Fruit fly (Drosophila melanogaster) whole organism, pupa: Measurements from ENCODE around the gene CG17065.
"Not testable (repeated sequence)": the region's sequence is repeated elsewhere in the genome, so short reads cannot be mapped to it uniquely, and the experiment has no call there.

Experiments used
- CG10348 ChIP-seq: fragments of 200-800 bp; sonication (Bioruptor generic); IDR thresholded peaks from 2 replicates; pipeline ENCODE4 v1.3.6; 2022; ENCODE audit warnings: missing biosample characterization, missing genetic modification characterization
- CG12605 ChIP-seq: fragments of 200-800 bp; sonication (Bioruptor generic); IDR thresholded peaks from 2 replicates; pipeline ENCODE4 v1.3.6; 2022; ENCODE audit warnings: missing biosample characterization, missing genetic modification characterization
- CG13204 ChIP-seq: fragments of 200-800 bp; sonication (Bioruptor generic); optimal IDR thresholded peaks from 2 replicates; lab custom pipeline; 2018; ENCODE audit warnings: missing biosample characterization, mild to moderate bottlenecking, missing genetic modification characterization, moderate library complexity
- CG14655 ChIP-seq: fragments of 200-800 bp; sonication (Bioruptor generic); optimal IDR thresholded peaks from 3 replicates; lab custom pipeline; 2017; ENCODE audit warnings: mild to moderate bottlenecking, missing biosample characterization, missing genetic modification reagents, missing genetic modification characterization
- CG15710 ChIP-seq: fragments of 200-800 bp; sonication (Bioruptor generic); optimal IDR thresholded peaks from 2 replicates; lab custom pipeline; 2018; ENCODE audit warnings: missing biosample characterization, mild to moderate bottlenecking, missing genetic modification characterization, moderate library complexity
- CG17806 ChIP-seq: fragments of 200-800 bp; sonication (Bioruptor generic); optimal IDR thresholded peaks from 2 replicates; lab custom pipeline; 2018; ENCODE audit warnings: missing biosample characterization, mild to moderate bottlenecking, missing genetic modification characterization, moderate library complexity
- CG32121 ChIP-seq: fragments of 200-800 bp; sonication (Bioruptor generic); IDR thresholded peaks from 2 replicates; pipeline ENCODE4 v1.3.6; 2022; ENCODE audit warnings: missing biosample characterization, missing genetic modification characterization
- CG34367 ChIP-seq: fragments of 200-800 bp; sonication (Bioruptor generic); optimal IDR thresholded peaks from 2 replicates; lab custom pipeline; 2018; ENCODE audit warnings: missing biosample characterization, mild to moderate bottlenecking, missing genetic modification characterization
- CG4496 ChIP-seq: fragments of 200-800 bp; sonication (Bioruptor generic); IDR thresholded peaks from 3 replicates; pipeline ENCODE4 v1.3.6; 2022; ENCODE audit warnings: missing biosample characterization, missing genetic modification characterization
- CG8159 ChIP-seq: fragments of 200-800 bp; sonication (Bioruptor generic); optimal IDR thresholded peaks from 3 replicates; lab custom pipeline; 2018; ENCODE audit warnings: missing biosample characterization, mild to moderate bottlenecking, missing genetic modification characterization, moderate library complexity
- CG8301 ChIP-seq: fragments of 200-800 bp; sonication (Bioruptor generic); optimal IDR thresholded peaks from 2 replicates; lab custom pipeline; 2018; ENCODE audit warnings: missing biosample characterization, mild to moderate bottlenecking, missing genetic modification characterization
- CG9948 ChIP-seq: fragments of 200-800 bp; sonication (Bioruptor generic); optimal IDR thresholded peaks from 2 replicates; lab custom pipeline; 2018; ENCODE audit warnings: missing biosample characterization, mild to moderate bottlenecking, missing genetic modification characterization, moderate library complexity
- D1 ChIP-seq: fragments of 200-800 bp; sonication (Bioruptor generic); optimal IDR thresholded peaks from 2 replicates; lab custom pipeline; 2018; ENCODE audit warnings: missing biosample characterization, mild to moderate bottlenecking, missing genetic modification characterization, moderate library complexity
- EcR ChIP-seq: fragments of 200-800 bp; sonication (Bioruptor generic); optimal IDR thresholded peaks from 3 replicates; lab custom pipeline; 2019; ENCODE audit warnings: missing biosample characterization, missing genetic modification characterization, mild to moderate bottlenecking, moderate library complexity, missing genetic modification reagents
- Ets98B ChIP-seq: fragments of 200-800 bp; sonication (Bioruptor generic); IDR thresholded peaks from 2 replicates; pipeline ENCODE4 v1.3.6; 2022; ENCODE audit warnings: missing biosample characterization, missing genetic modification characterization
- Pif1A ChIP-seq: fragments of 200-800 bp; sonication (Bioruptor generic); optimal IDR thresholded peaks from 3 replicates; lab custom pipeline; 2016; ENCODE audit warnings: missing biosample characterization, missing genetic modification characterization
- Pif1B ChIP-seq: fragments of 200-800 bp; sonication (Bioruptor generic); optimal IDR thresholded peaks from 3 replicates; lab custom pipeline; 2016; ENCODE audit warnings: missing biosample characterization, missing genetic modification characterization
- Snoo ChIP-seq: fragments of 200-800 bp; sonication (Bioruptor generic); optimal IDR thresholded peaks from 3 replicates; lab custom pipeline; 2017; ENCODE audit warnings: missing biosample characterization, mild to moderate bottlenecking, missing genetic modification characterization, inconsistent platforms
- fd96Ca ChIP-seq: fragments of 200-800 bp; sonication (Bioruptor generic); IDR thresholded peaks from 3 replicates; pipeline ENCODE4 v1.3.6; 2022; ENCODE audit warnings: missing biosample characterization, missing genetic modification characterization
- gl ChIP-seq: fragments of 200-800 bp; sonication (Bioruptor generic); optimal IDR thresholded peaks from 2 replicates; lab custom pipeline; 2018; ENCODE audit warnings: missing biosample characterization, mild to moderate bottlenecking, missing genetic modification characterization
- rn ChIP-seq: fragments of 200-800 bp; sonication (Bioruptor generic); IDR thresholded peaks from 2 replicates; pipeline ENCODE4 v1.3.6; 2022; ENCODE audit warnings: missing biosample characterization, missing genetic modification characterization

CG17065 gene

DNA sequence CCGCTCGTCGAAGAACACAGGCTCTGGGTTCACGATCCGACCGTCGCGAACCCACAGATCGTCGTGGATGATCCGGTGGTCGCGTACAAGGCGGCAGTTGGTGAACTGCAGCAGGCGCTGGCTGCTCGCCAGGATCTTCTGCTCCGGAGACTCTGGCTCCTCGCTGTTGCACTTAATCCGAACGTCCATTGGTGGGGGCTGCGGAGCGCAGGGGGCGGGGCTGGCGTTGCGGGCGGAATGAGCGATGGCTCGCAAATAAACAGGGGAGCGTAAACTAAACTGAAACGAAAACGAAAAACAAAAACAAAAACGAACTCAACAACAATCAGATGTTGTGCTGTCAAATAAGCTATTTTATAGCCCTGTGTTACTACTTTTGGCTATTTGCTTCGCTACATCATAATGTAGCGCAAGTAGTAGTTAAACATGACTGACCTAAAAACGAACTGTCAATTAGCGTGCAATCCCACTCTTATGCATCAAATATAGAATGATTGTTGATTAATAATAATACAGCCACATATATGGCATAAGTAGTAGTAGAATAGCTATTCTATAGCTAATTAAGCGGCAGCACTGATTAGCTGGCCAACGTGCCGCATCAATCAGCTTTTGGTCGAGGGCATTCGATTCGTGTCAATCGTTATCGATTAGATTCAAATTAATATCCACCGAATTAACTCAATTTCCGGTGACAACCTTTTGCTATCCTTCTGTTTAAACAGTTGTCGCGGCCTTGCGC lies at the start of gene CG17065:
Gene CG17065 (minus strand): TSS at position 351 of the 742 bp plus-strand sequence.
- TF ChIP-seq Pif1A (GFP tag; lab: Kevin White, UChicago) (no peak), rn (no peak), CG34367 (tag; lab: Kevin White, UChicago) (peak; percentile 2), CG10348 (no peak), Ets98B (GFP tag; lab: Robert Waterston, UW) (no peak), gl (no peak), Pif1B (no peak), EcR (no peak), CG32121 (GFP tag; lab: Robert Waterston, UW) (no peak), CG13204 (no peak), Snoo (tag; lab: Kevin White, UChicago) (no peak), CG4496 (GFP tag; lab: Robert Waterston, UW) (0 out of 3 replicates have a peak, but pooled peaks have one; percentile 39), CG15710 (tag; lab: Kevin White, UChicago) (peak; percentile 20), CG17806 (tag; lab: Kevin White, UChicago) (no peak), CG8301 (tag; lab: Kevin White, UChicago) (no peak), CG8159 (peak; percentile 15), CG9948 (tag; lab: Kevin White, UChicago) (no peak), fd96Ca (GFP tag; lab: Robert Waterston, UW) (no peak; the same call in 2 of the 3 replicates), D1 (tag; lab: Kevin White, UChicago) (no peak), CG12605 (GFP tag; lab: Robert Waterston, UW) (no peak), CG14655 (GFP tag; lab: Kevin White, UChicago) (no peak)

DNA sequence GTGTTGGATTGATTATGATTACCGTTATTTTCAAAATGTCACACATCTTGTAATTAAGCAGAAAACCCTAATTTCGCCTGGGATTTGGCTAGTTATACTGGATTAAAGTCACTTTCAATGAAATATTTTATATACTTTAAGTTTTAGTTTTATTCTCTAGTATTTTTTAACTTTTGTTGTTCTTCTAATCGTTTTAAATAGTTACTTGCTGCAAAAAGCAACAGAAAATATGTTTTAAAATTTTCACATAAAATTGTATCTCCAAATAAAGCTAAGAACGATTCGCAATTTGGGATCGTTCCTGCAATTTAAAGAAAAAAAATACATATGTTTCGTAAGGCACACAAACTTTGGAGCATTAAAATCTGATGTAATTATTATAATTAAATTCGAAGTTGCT lies 12.7 kb upstream of the CG17065 start, which contains the start of gene Inx6:
Gene Inx6 (minus strand): TSS at position 101 of the 400 bp plus-strand sequence.
- TF ChIP-seq CG14655 (GFP tag; lab: Kevin White, UChicago) (no peak), Pif1A (GFP tag; lab: Kevin White, UChicago) (no peak), CG4496 (GFP tag; lab: Robert Waterston, UW) (no peak), CG17806 (tag; lab: Kevin White, UChicago) (no peak), CG8301 (tag; lab: Kevin White, UChicago) (no peak), CG15710 (tag; lab: Kevin White, UChicago) (no peak), Ets98B (GFP tag; lab: Robert Waterston, UW) (no peak), fd96Ca (GFP tag; lab: Robert Waterston, UW) (no peak)

DNA sequence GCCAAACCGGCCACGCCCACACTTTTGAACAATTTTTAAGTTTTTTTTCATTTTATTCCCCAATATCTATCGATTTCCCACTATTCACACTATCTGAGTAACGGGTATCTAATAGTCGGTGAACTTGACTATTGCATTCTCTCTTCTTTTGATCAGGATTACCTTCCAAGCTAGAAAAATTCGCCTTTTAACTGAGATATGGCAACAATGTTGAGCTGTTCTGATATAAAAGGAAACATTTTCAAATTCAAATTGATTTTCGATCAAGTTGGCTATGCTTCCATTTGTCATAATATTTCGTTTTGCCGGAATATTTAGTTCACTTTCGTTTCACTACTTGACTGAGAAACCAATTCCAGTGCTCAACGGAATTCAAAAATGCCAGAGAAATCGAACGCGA lies 1.9 kb upstream of the CG17065 start, which contains the start of gene CG42577:
Gene CG42577 (plus strand): TSS at position 301 of the 400 bp plus-strand sequence.
- TF ChIP-seq CG34367 (tag; lab: Kevin White, UChicago); Pif1A (GFP tag; lab: Kevin White, UChicago); Ets98B (GFP tag; lab: Robert Waterston, UW): not testable (repeated sequence)

DNA sequence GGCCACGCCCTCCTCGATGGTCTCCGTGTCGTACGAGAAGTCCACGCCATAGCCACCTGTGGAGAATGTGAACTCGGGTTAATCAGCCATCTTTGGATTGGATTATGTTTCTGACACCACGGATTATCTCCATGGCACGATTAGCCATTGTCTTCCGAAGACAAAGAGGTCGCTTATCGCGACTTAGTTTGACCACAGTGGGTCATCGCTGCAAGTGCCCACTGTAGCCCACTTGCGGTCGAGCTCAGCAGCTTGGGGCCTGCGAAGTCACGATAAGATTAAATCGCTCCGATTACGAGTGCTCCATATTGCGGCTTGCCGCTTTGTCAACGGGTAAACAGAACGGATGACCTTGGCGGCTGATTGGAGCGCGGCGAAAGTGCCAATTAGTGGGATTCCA lies 1.0 kb downstream of the CG17065 start:
- TF ChIP-seq EcR, result peak; percentile 48
- no peak for TF ChIP-seq Pif1A (GFP tag; lab: Kevin White, UChicago)
- no peak for TF ChIP-seq CG8301 (tag; lab: Kevin White, UChicago)

DNA sequence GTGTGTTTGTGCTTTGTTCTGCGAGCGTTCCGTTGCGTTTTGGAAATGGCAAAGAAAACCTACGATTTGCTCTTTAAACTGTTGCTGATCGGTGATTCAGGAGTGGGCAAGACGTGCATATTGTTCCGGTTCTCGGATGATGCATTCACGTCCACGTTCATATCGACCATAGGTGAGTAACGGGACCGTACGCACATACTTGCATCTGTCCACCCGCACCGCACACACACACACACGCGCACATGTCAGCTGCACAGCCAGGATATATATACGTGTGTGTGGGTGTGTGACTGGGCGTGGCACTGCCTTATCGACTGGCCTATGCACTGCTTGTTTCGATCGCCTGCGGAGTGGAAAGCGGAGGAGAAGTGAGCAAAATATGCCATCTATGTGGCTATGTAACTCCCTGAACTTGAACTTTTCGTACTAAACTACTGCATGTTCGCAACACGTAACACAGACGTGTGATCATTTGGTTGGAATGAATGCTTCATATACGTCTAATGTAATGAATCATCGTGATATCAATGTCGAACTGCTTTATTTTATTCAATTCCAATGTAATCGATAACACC lies 5.3 kb downstream of the CG17065 start:
- TF ChIP-seq fd96Ca (GFP tag; lab: Robert Waterston, UW) (no peak), CG17806 (tag; lab: Kevin White, UChicago) (no peak), CG8301 (tag; lab: Kevin White, UChicago) (no peak), Snoo (tag; lab: Kevin White, UChicago) (no peak), EcR (no peak), CG12605 (GFP tag; lab: Robert Waterston, UW) (no peak), CG8159 (no peak), CG15710 (tag; lab: Kevin White, UChicago) (no peak), D1 (tag; lab: Kevin White, UChicago) (no peak), Pif1A (GFP tag; lab: Kevin White, UChicago) (no peak), gl (no peak), Pif1B (no peak), CG13204 (no peak), CG14655 (GFP tag; lab: Kevin White, UChicago) (no peak), Ets98B (GFP tag; lab: Robert Waterston, UW) (no peak), rn (no peak), CG9948 (tag; lab: Kevin White, UChicago) (no peak)

DNA sequence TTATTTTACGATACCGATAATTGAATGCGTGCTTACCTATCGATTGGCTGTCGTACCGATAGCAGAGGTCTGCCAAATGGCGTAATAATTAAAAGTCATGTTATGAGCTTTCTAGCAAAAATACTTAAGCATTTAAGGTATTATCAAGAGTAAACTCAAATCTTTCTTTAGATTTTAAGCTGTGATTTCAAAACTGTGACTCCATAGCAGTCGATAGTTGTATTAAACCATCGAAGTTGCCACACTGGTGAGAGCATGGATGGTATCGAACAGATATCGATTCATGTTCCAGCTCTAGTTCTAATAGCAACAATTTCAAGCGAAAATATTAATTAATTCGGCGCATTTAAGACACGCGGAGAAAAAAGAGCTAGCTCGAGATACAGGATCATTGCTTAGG lies 5.9 kb downstream of the CG17065 start, which contains the start of the genes CG17068 and Rab10:
Gene CG17068 (minus strand): TSS at position 25 of the 400 bp plus-strand sequence.
Gene Rab10 (plus strand): TSS at position 270 of the 400 bp plus-strand sequence.
- TF ChIP-seq CG17806 (tag; lab: Kevin White, UChicago) (no peak), CG8159 (no peak), CG8301 (tag; lab: Kevin White, UChicago) (no peak), CG12605 (GFP tag; lab: Robert Waterston, UW) (no peak), CG15710 (tag; lab: Kevin White, UChicago) (no peak), CG34367 (tag; lab: Kevin White, UChicago) (no peak), EcR (no peak), Pif1A (GFP tag; lab: Kevin White, UChicago) (no peak), CG9948 (tag; lab: Kevin White, UChicago) (no peak), CG13204 (no peak), CG14655 (GFP tag; lab: Kevin White, UChicago) (no peak), rn (no peak)
